Worm (Caenorhabditis elegans) whole organism, early embryonic: Measurements from ENCODE around the gene tmd-2.

Experiments used
- B0310.2 ChIP-seq: sonication (generic microtip); optimal IDR thresholded peaks from 2 replicates; lab custom pipeline; 2016; ENCODE audit warnings: mild to moderate bottlenecking, missing genetic modification characterization, missing compliant biosample characterization
- F13C5.2 ChIP-seq: sonication (generic microtip); optimal IDR thresholded peaks from 2 replicates; lab custom pipeline; 2017; ENCODE audit warnings: mild to moderate bottlenecking, missing genetic modification characterization, inconsistent platforms, missing compliant biosample characterization
- aly-1 ChIP-seq: sonication (generic microtip); optimal IDR thresholded peaks from 2 replicates; lab custom pipeline; 2016; ENCODE audit warnings: missing genetic modification characterization, missing compliant biosample characterization
- ama-1 ChIP-seq: fragments of 150-350 bp; optimal IDR thresholded peaks from 2 replicates; lab custom pipeline; 2014
- ceh-13 ChIP-seq: fragments of 200-800 bp; sonication (Bioruptor generic); optimal IDR thresholded peaks from 2 replicates; lab custom pipeline; 2018; ENCODE audit warnings: mild to moderate bottlenecking, missing genetic modification characterization, missing compliant biosample characterization
- ceh-36 ChIP-seq: sonication (generic microtip); optimal IDR thresholded peaks from 2 replicates; lab custom pipeline; 2016; ENCODE audit warnings: missing genetic modification characterization, inconsistent platforms, missing compliant biosample characterization
- ets-7 ChIP-seq: sonication (generic microtip); optimal IDR thresholded peaks from 2 replicates; lab custom pipeline; 2016; ENCODE audit warnings: missing genotype, missing genetic modification characterization, missing compliant biosample characterization
- flt-1 ChIP-seq: fragments of 200-800 bp; sonication (Bioruptor generic); IDR thresholded peaks from 2 replicates; pipeline ENCODE4 v1.3.6; 2022; ENCODE audit warnings: missing genetic modification characterization, missing compliant biosample characterization
- hmbx-1 ChIP-seq: sonication (generic microtip); optimal IDR thresholded peaks from 2 replicates; lab custom pipeline; 2016; ENCODE audit warnings: mild to moderate bottlenecking, missing genetic modification characterization, missing compliant biosample characterization
- hmg-4 ChIP-seq: fragments of 200-800 bp; sonication (Bioruptor generic); optimal IDR thresholded peaks from 2 replicates; lab custom pipeline; 2018; ENCODE audit warnings: mild to moderate bottlenecking, missing genetic modification characterization, missing compliant biosample characterization
- hnd-1 ChIP-seq: sonication (generic microtip); optimal IDR thresholded peaks from 2 replicates; lab custom pipeline; 2016; ENCODE audit warnings: missing genetic modification characterization, missing compliant biosample characterization
- pes-1 ChIP-seq: fragments of 200-800 bp; sonication (Bioruptor generic); IDR thresholded peaks from 2 replicates; pipeline ENCODE4 v1.3.6; 2022; ENCODE audit warnings: missing genetic modification reagents, missing genetic modification characterization, missing compliant biosample characterization
- scrt-1 ChIP-seq: fragments of 200-800 bp; sonication (Bioruptor generic); IDR thresholded peaks from 2 replicates; pipeline ENCODE4 v1.3.6; 2022; ENCODE audit warnings: missing genetic modification characterization, missing compliant biosample characterization
- sea-1 ChIP-seq: fragments of 200-800 bp; sonication (Bioruptor generic); conservative IDR thresholded peaks from 2 replicates; pipeline ENCODE4 v1.3.6; 2022; ENCODE audit warnings: missing genetic modification characterization, missing compliant biosample characterization
- tbx-11 ChIP-seq: fragments of 200-800 bp; sonication (Bioruptor generic); IDR thresholded peaks from 2 replicates; pipeline ENCODE4 v1.3.6; 2022; ENCODE audit warnings: missing genetic modification characterization, missing compliant biosample characterization
- tbx-37 ChIP-seq: fragments of 200-800 bp; sonication (Bioruptor generic); conservative IDR thresholded peaks from 2 replicates; pipeline ENCODE4 v1.3.6; 2022; ENCODE audit warnings: missing genetic modification reagents, missing genetic modification characterization, missing compliant biosample characterization
- tra-4 ChIP-seq: sonication (generic microtip); optimal IDR thresholded peaks from 2 replicates; lab custom pipeline; 2017; ENCODE audit warnings: missing genetic modification characterization, missing compliant biosample characterization

tmd-2 gene

ce11 chrV:8334360-8334759, at the start of gene tmd-2:
Gene tmd-2 (plus strand): TSS chrV:8334660.
- TF ChIP-seq hmg-4 (GFP tag; lab: Kevin White, UChicago), result no peak
- TF ChIP-seq tra-4 (tag; lab: Kevin White, UChicago), result no peak
- no peak for TF ChIP-seq ama-1 (lab: Kevin White, UChicago)
- TF ChIP-seq aly-1 (tag; lab: Kevin White, UChicago), result no peak
- no peak for TF ChIP-seq hnd-1 (tag; lab: Kevin White, UChicago)
- TF ChIP-seq B0310.2 (tag; lab: Kevin White, UChicago), result no peak
- no peak for TF ChIP-seq pes-1 (GFP tag; lab: Robert Waterston, UW)
- TF ChIP-seq scrt-1 (GFP tag; lab: Robert Waterston, UW), result no peak
- TF ChIP-seq sea-1 (GFP tag; lab: Robert Waterston, UW), result no peak

ce11 chrV:8284800-8285199, 49.7 kb upstream of the tmd-2 start, which contains the start of gene slc-17.5:
Gene slc-17.5 (minus strand): TSS chrV:8284900.
- TF ChIP-seq ets-7 (tag; lab: Kevin White, UChicago) (no peak), hnd-1 (tag; lab: Kevin White, UChicago) (no peak), tra-4 (tag; lab: Kevin White, UChicago) (no peak), tbx-37 (GFP tag; lab: Robert Waterston, UW) (no peak), ceh-13 (GFP tag; lab: Kevin White, UChicago) (no peak), ama-1 (lab: Kevin White, UChicago) (no peak), hmbx-1 (tag; lab: Kevin White, UChicago) (no peak), hmg-4 (GFP tag; lab: Kevin White, UChicago) (no peak), B0310.2 (tag; lab: Kevin White, UChicago) (no peak), tbx-11 (no peak), aly-1 (tag; lab: Kevin White, UChicago) (no peak), flt-1 (GFP tag; lab: Robert Waterston, UW) (no peak)

- no peak for TF ChIP-seq ceh-13 (GFP tag; lab: Kevin White, UChicago)
- TF ChIP-seq ets-7 (tag; lab: Kevin White, UChicago), result no peak
- TF ChIP-seq aly-1 (tag; lab: Kevin White, UChicago), result no peak
- TF ChIP-seq tbx-11, result no peak
- TF ChIP-seq F13C5.2 (tag; lab: Kevin White, UChicago), result no peak
- TF ChIP-seq flt-1 (GFP tag; lab: Robert Waterston, UW), result no peak
- no peak for TF ChIP-seq hmbx-1 (tag; lab: Kevin White, UChicago)
- TF ChIP-seq ama-1 (lab: Kevin White, UChicago), result no peak
- TF ChIP-seq pes-1 (GFP tag; lab: Robert Waterston, UW), result no peak
- TF ChIP-seq hmg-4 (GFP tag; lab: Kevin White, UChicago), result no peak
- TF ChIP-seq tbx-37 (GFP tag; lab: Robert Waterston, UW), result no peak
- TF ChIP-seq scrt-1 (GFP tag; lab: Robert Waterston, UW), result no peak
- no peak for TF ChIP-seq B0310.2 (tag; lab: Kevin White, UChicago)
- no peak for TF ChIP-seq hnd-1 (tag; lab: Kevin White, UChicago)
- TF ChIP-seq tra-4 (tag; lab: Kevin White, UChicago), result no peak
- no peak for TF ChIP-seq ceh-36
- TF ChIP-seq sea-1 (GFP tag; lab: Robert Waterston, UW), result no peak
Measured at ce11 chrV:8285455-8285854, 49.0 kb upstream of the tmd-2 start.

ce11 chrV:8288125-8288806, 46.2 kb upstream of the tmd-2 start:
- TF ChIP-seq pes-1 (GFP tag; lab: Robert Waterston, UW) (no peak), tbx-11 (no peak), sea-1 (GFP tag; lab: Robert Waterston, UW) (no peak)

- no peak for TF ChIP-seq pes-1 (GFP tag; lab: Robert Waterston, UW)
- no peak for TF ChIP-seq B0310.2 (tag; lab: Kevin White, UChicago)
- TF ChIP-seq hmbx-1 (tag; lab: Kevin White, UChicago), result no peak
- TF ChIP-seq ama-1 (lab: Kevin White, UChicago), result no peak
- TF ChIP-seq tbx-11, result no peak
- no peak for TF ChIP-seq F13C5.2 (tag; lab: Kevin White, UChicago)
- no peak for TF ChIP-seq hmg-4 (GFP tag; lab: Kevin White, UChicago)
- no peak for TF ChIP-seq tra-4 (tag; lab: Kevin White, UChicago)
- no peak for TF ChIP-seq ceh-13 (GFP tag; lab: Kevin White, UChicago)
- TF ChIP-seq hnd-1 (tag; lab: Kevin White, UChicago), result no peak
- no peak for TF ChIP-seq ets-7 (tag; lab: Kevin White, UChicago)
- TF ChIP-seq scrt-1 (GFP tag; lab: Robert Waterston, UW), result no peak
- no peak for TF ChIP-seq tbx-37 (GFP tag; lab: Robert Waterston, UW)
- no peak for TF ChIP-seq ceh-36
- TF ChIP-seq aly-1 (tag; lab: Kevin White, UChicago), result no peak
- no peak for TF ChIP-seq flt-1 (GFP tag; lab: Robert Waterston, UW)
Measured at ce11 chrV:8291764-8292163, 42.7 kb upstream of the tmd-2 start, which contains the start of gene srg-33. Gene srg-33 (plus strand): TSS chrV:8292064.

- TF ChIP-seq flt-1 (GFP tag; lab: Robert Waterston, UW) (no peak), ama-1 (lab: Kevin White, UChicago) (no peak), hnd-1 (tag; lab: Kevin White, UChicago) (no peak), tbx-11 (no peak), pes-1 (GFP tag; lab: Robert Waterston, UW) (no peak), tbx-37 (GFP tag; lab: Robert Waterston, UW) (no peak), scrt-1 (GFP tag; lab: Robert Waterston, UW) (no peak), hmbx-1 (tag; lab: Kevin White, UChicago) (no peak), aly-1 (tag; lab: Kevin White, UChicago) (no peak), hmg-4 (GFP tag; lab: Kevin White, UChicago) (no peak), ets-7 (tag; lab: Kevin White, UChicago) (no peak), ceh-13 (GFP tag; lab: Kevin White, UChicago) (no peak), ceh-36 (no peak), tra-4 (tag; lab: Kevin White, UChicago) (no peak), F13C5.2 (tag; lab: Kevin White, UChicago) (no peak), B0310.2 (tag; lab: Kevin White, UChicago) (no peak), sea-1 (GFP tag; lab: Robert Waterston, UW) (no peak)
Measured at ce11 chrV:8295866-8296265, 38.6 kb upstream of the tmd-2 start, which contains the start of gene smex-1. Gene smex-1 (minus strand): TSS chrV:8295966.
